Worm (Caenorhabditis elegans): Measurements from ENCODE around the gene ipla-1.

ipla-1 gene

ce11 chrII:4571112-4571511 is 30.0 kb downstream of the ipla-1 start:
- TF ChIP-seq F49E8.2 (tag; optimal IDR thresholded peaks at IDR 0.05; ENCODE audit: borderline replicate concordance) (no peak), egl-43 (GFP tag; IDR thresholded peaks at IDR 0.05) (0 out of 2 replicates have a peak, but pooled peaks have one; percentile 46), arid-1 (GFP tag; conservative IDR thresholded peaks at IDR 0.05) (no peak), nhr-48 (tag; optimal IDR thresholded peaks at IDR 0.05) (no peak), fkh-10 (GFP tag; optimal IDR thresholded peaks at IDR 0.05) (no peak), set-16 (GFP tag; IDR thresholded peaks at IDR 0.05) (peak; percentile 87), jun-1 (tag; optimal IDR thresholded peaks at IDR 0.05) (no peak)

- TF ChIP-seq nhr-111 (GFP tag; optimal IDR thresholded peaks at IDR 0.05) (no peak), jun-1 (tag; optimal IDR thresholded peaks at IDR 0.05) (no peak), hlh-11 (tag; optimal IDR thresholded peaks at IDR 0.05) (no peak), skn-1 (tag; optimal IDR thresholded peaks at IDR 0.05) (no peak), lim-7 (GFP tag; IDR thresholded peaks at IDR 0.05) (no peak), ceh-44 (GFP tag; IDR thresholded peaks at IDR 0.05) (no peak), lin-13 (GFP tag; optimal IDR thresholded peaks at IDR 0.05) (no peak), lsy-2 (tag; optimal IDR thresholded peaks at IDR 0.05) (peak in 1 of 2 experiments; percentile 27)
These were observed 34.9 kb downstream of the ipla-1 start for ce11 chrII:4566237-4566636.

- no peak for TF ChIP-seq lin-13 (GFP tag; optimal IDR thresholded peaks at IDR 0.05)
- no peak for TF ChIP-seq cey-2 (tag; optimal IDR thresholded peaks at IDR 0.05; ENCODE audit: borderline replicate concordance, insufficient read depth)
- TF ChIP-seq nhr-48 (tag; optimal IDR thresholded peaks at IDR 0.05), result no peak
- peak; percentile 6 for TF ChIP-seq mes-2 (tag; optimal IDR thresholded peaks at IDR 0.05; ENCODE audit: poor library complexity, severe bottlenecking)
- peak; percentile 58; the same call in 1 of the 2 replicates for TF ChIP-seq egl-43 (GFP tag; IDR thresholded peaks at IDR 0.05)
- TF ChIP-seq aha-1 (tag), result no peak
- TF ChIP-seq zag-1 (tag; optimal IDR thresholded peaks at IDR 0.05), result no peak
- TF ChIP-seq dmd-6 (GFP tag; IDR thresholded peaks at IDR 0.05), result no peak
- no peak for TF ChIP-seq duxl-1 (tag; optimal IDR thresholded peaks at IDR 0.05; ENCODE audit: poor library complexity)
- TF ChIP-seq ces-1 (GFP tag; optimal IDR thresholded peaks at IDR 0.05), result no peak
- no peak for TF ChIP-seq Y105C5A.15 (GFP tag; IDR thresholded peaks at IDR 0.05)
- TF ChIP-seq F49E8.2 (tag; optimal IDR thresholded peaks at IDR 0.05; ENCODE audit: borderline replicate concordance), result no peak
- TF ChIP-seq set-16 (GFP tag; IDR thresholded peaks at IDR 0.05), result no peak
- peak; percentile 45; the same call in 1 of the 2 replicates for TF ChIP-seq vab-7 (GFP tag; IDR thresholded peaks at IDR 0.05)
- no peak for TF ChIP-seq nhr-10 (tag; optimal IDR thresholded peaks at IDR 0.05)
- TF ChIP-seq lin-1 (GFP tag; IDR thresholded peaks at IDR 0.05), result no peak
- no peak for TF ChIP-seq fkh-10 (GFP tag; optimal IDR thresholded peaks at IDR 0.05)
- TF ChIP-seq T20F7.1 (GFP tag; optimal IDR thresholded peaks at IDR 0.05), result no peak
- no peak for TF ChIP-seq daf-8 (GFP tag; IDR thresholded peaks at IDR 0.05)
- no peak for TF ChIP-seq unc-130 (GFP tag; optimal IDR thresholded peaks at IDR 0.05)
- TF ChIP-seq F10B5.3 (tag; optimal IDR thresholded peaks at IDR 0.05), result no peak
- TF ChIP-seq daf-12 (tag; optimal IDR thresholded peaks at IDR 0.05), result no peak
- TF ChIP-seq ceh-28 (tag; optimal IDR thresholded peaks at IDR 0.05), result no peak
- no peak for TF ChIP-seq Y75B8A.6 (GFP tag; IDR thresholded peaks at IDR 0.05)
- TF ChIP-seq snpc-4 (tag; optimal IDR thresholded peaks at IDR 0.05), result no peak
- TF ChIP-seq madf-9 (GFP tag; conservative IDR thresholded peaks at IDR 0.05), result no peak
- no peak for TF ChIP-seq unc-39 (tag; optimal IDR thresholded peaks at IDR 0.05)
- TF ChIP-seq D1046.2 (GFP tag; IDR thresholded peaks at IDR 0.05), result peak; percentile 47; the same call in 1 of the 2 replicates
- TF ChIP-seq skn-1 (tag; optimal IDR thresholded peaks at IDR 0.05), result no peak
- TF ChIP-seq ceh-62 (tag; optimal IDR thresholded peaks at IDR 0.05), result no peak
- no peak for TF ChIP-seq ctbp-1 (GFP tag; IDR thresholded peaks at IDR 0.05)
- no peak for TF ChIP-seq spr-3 (GFP tag; optimal IDR thresholded peaks at IDR 0.05)
- no peak for TF ChIP-seq ceh-20 (GFP tag; IDR thresholded peaks at IDR 0.05)
- TF ChIP-seq pqm-1 (tag; optimal IDR thresholded peaks at IDR 0.05), result no peak
- TF ChIP-seq F44E2.7 (GFP tag; IDR thresholded peaks at IDR 0.05), result no peak
- TF ChIP-seq tra-1 (GFP tag; IDR thresholded peaks at IDR 0.05), result peak; percentile 37; the same call in 1 of the 2 replicates
- TF ChIP-seq nhr-77 (tag; optimal IDR thresholded peaks at IDR 0.05), result no peak
- TF ChIP-seq mxl-2 (GFP tag; conservative IDR thresholded peaks at IDR 0.05), result no peak
- no peak for TF ChIP-seq aly-2 (tag; optimal IDR thresholded peaks at IDR 0.05)
- no peak for TF ChIP-seq Y48G9A.11 (GFP tag; IDR thresholded peaks at IDR 0.05)
These were observed 36.0 kb downstream of the ipla-1 start for ce11 chrII:4565205-4565604.
